Worm (Caenorhabditis elegans): Measurements from ENCODE around the gene fmo-1.

The fmo-1 gene

ce11 chrIV:10628724-10629123, 32.9 kb upstream of the fmo-1 start, which contains the start of gene R09H10.5:
R09H10.5 (minus strand) TSS chrIV:10628829.
- TF ChIP-seq tlp-1 (tag; optimal IDR thresholded peaks at IDR 0.05) (peak; percentile 58), pag-3 (tag; optimal IDR thresholded peaks at IDR 0.05; ENCODE audit: borderline replicate concordance, insufficient read depth) (no peak), elt-2 (tag; optimal IDR thresholded peaks at IDR 0.05) (peak; percentile 60), unc-62 (GFP tag; optimal IDR thresholded peaks at IDR 0.05) (no peak), unc-130 (tag; optimal IDR thresholded peaks at IDR 0.05) (no peak)

DNA sequence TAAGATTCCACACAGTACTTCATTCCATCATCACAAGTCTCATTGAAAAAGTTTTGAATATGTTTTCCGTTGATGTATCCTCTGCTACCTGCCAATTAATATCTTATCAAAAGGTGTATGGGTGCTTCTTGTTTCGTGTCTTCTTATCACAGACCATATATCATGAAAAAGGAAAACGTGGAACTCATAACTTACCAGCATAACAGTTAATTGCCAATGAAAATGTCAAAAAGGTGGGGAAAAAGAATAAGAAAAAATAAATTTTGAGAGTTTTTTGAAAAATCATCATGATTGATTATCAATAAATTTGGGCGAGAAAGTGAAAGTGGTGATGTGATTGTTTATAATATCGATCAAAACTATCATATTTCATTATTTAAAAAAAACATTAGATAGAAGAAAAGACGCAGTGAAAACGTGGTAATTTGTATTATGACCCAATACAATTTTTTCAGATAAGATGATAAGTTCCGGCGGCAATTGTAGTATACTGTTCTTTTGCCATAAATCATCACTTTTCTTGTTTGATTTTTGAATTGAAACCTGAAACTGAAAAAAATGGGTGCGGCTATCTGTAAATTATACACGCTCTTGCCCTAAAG, 30.6 kb upstream of the fmo-1 start, which contains the start of gene F56C4.4:
TSS of gene F56C4.4 (minus strand) at position 315 of the 602 bp plus-strand sequence.
- TF ChIP-seq aly-2 (tag; optimal IDR thresholded peaks at IDR 0.05) (no peak), blmp-1 (tag; optimal IDR thresholded peaks at IDR 0.05) (peak; percentile 31), lir-3 (tag; optimal IDR thresholded peaks at IDR 0.05; ENCODE audit: poor library complexity) (no peak), tbx-2 (tag; optimal IDR thresholded peaks at IDR 0.05) (no peak), zag-1 (tag; optimal IDR thresholded peaks at IDR 0.05) (no peak), elt-2 (tag; optimal IDR thresholded peaks at IDR 0.05) (peak; percentile 63), lin-14 (GFP tag; optimal IDR thresholded peaks at IDR 0.05) (peak; percentile 2)

- TF ChIP-seq mep-1 (tag; optimal IDR thresholded peaks at IDR 0.05) (no peak), blmp-1 (tag; optimal IDR thresholded peaks at IDR 0.05) (no peak), fkh-4 (tag; optimal IDR thresholded peaks at IDR 0.05; ENCODE audit: borderline replicate concordance) (no peak), hlh-17 (GFP tag; optimal IDR thresholded peaks at IDR 0.05; ENCODE audit: borderline replicate concordance) (no peak), egl-27 (tag; optimal IDR thresholded peaks at IDR 0.05) (no peak), lin-14 (GFP tag; optimal IDR thresholded peaks at IDR 0.05) (no peak), fkh-10 (GFP tag; optimal IDR thresholded peaks at IDR 0.05) (no peak), sup-37 (GFP tag; optimal IDR thresholded peaks at IDR 0.05) (no peak), C16A3.4 (tag; optimal IDR thresholded peaks at IDR 0.05) (no peak), C34B4.2 (tag; optimal IDR thresholded peaks at IDR 0.05) (no peak), ztf-4 (tag; optimal IDR thresholded peaks at IDR 0.05) (no peak), hpl-2 (GFP tag; optimal IDR thresholded peaks at IDR 0.05) (no peak), sptf-1 (tag; optimal IDR thresholded peaks at IDR 0.05) (no peak), elt-3 (tag; optimal IDR thresholded peaks at IDR 0.05) (no peak), pag-3 (tag; optimal IDR thresholded peaks at IDR 0.05; ENCODE audit: borderline replicate concordance, insufficient read depth) (no peak), tlp-1 (tag; optimal IDR thresholded peaks at IDR 0.05) (no peak), fkh-8 (tag; optimal IDR thresholded peaks at IDR 0.05) (no peak), mdl-1 (tag; optimal IDR thresholded peaks at IDR 0.05) (no peak), snpc-4 (tag; optimal IDR thresholded peaks at IDR 0.05) (no peak), lin-35 (GFP tag; optimal IDR thresholded peaks at IDR 0.05) (no peak)
These were observed 25.0 kb upstream of the fmo-1 start, which contains the start of gene F56C4.1 for ce11 chrIV:10636649-10637048. F56C4.1 (plus strand) TSS chrIV:10636949.

- TF ChIP-seq nhr-237 (tag; optimal IDR thresholded peaks at IDR 0.05) (no peak), lin-14 (GFP tag; optimal IDR thresholded peaks at IDR 0.05) (no peak), vab-15 (tag; optimal IDR thresholded peaks at IDR 0.05) (no peak), hlh-17 (GFP tag; optimal IDR thresholded peaks at IDR 0.05; ENCODE audit: borderline replicate concordance) (no peak), tbx-2 (tag; optimal IDR thresholded peaks at IDR 0.05) (no peak), egl-27 (tag; optimal IDR thresholded peaks at IDR 0.05) (no peak), ceh-8 (GFP tag; optimal IDR thresholded peaks at IDR 0.05) (no peak), snpc-4 (tag; optimal IDR thresholded peaks at IDR 0.05) (no peak), aha-1 (tag; optimal IDR thresholded peaks at IDR 0.05) (no peak), sup-37 (GFP tag; optimal IDR thresholded peaks at IDR 0.05) (no peak), ceh-63 (GFP tag; optimal IDR thresholded peaks at IDR 0.05) (no peak), aly-2 (tag; optimal IDR thresholded peaks at IDR 0.05) (no peak), lir-3 (tag; optimal IDR thresholded peaks at IDR 0.05; ENCODE audit: poor library complexity) (no peak), nhr-11 (tag; optimal IDR thresholded peaks at IDR 0.05) (no peak), blmp-1 (tag; optimal IDR thresholded peaks at IDR 0.05) (no peak), unc-130 (tag; optimal IDR thresholded peaks at IDR 0.05) (no peak), zip-4 (GFP tag; optimal IDR thresholded peaks at IDR 0.05) (no peak), sox-4 (tag; optimal IDR thresholded peaks at IDR 0.05) (no peak), sptf-1 (tag; optimal IDR thresholded peaks at IDR 0.05) (no peak)
These were observed 22.7 kb upstream of the fmo-1 start, which contains the start of gene F56C4.2 for ce11 chrIV:10638977-10639376. F56C4.2 (plus strand) TSS chrIV:10639277.

Measured in whole organism, L1 larva.